Fruit fly (Drosophila melanogaster) whole organism, embryonic: Measurements from ENCODE around the gene CG42494.

Experiments
- CG1233 ChIP-seq: fragments of 200-800 bp; sonication (Bioruptor generic); optimal IDR thresholded peaks from 4 replicates; lab custom pipeline; 2018; ENCODE audit warnings: missing biosample characterization, mild to moderate bottlenecking, missing genetic modification characterization
- CG12744 ChIP-seq: fragments of 200-800 bp; sonication (Bioruptor generic); optimal IDR thresholded peaks from 2 replicates; lab custom pipeline; 2016; ENCODE audit warnings: missing biosample characterization, missing genetic modification characterization
- CG13775 ChIP-seq: fragments of 200-800 bp; sonication (Bioruptor generic); optimal IDR thresholded peaks from 3 replicates; lab custom pipeline; 2017; ENCODE audit warnings: missing biosample characterization, mild to moderate bottlenecking, missing genetic modification characterization
- CG1647 ChIP-seq: fragments of 200-800 bp; sonication (Bioruptor generic); optimal IDR thresholded peaks from 3 replicates; lab custom pipeline; 2016; ENCODE audit warnings: missing biosample characterization, missing genetic modification characterization
- CG17802 ChIP-seq: fragments of 200-800 bp; sonication (Bioruptor generic); optimal IDR thresholded peaks from 2 replicates; lab custom pipeline; 2018; ENCODE audit warnings: missing biosample characterization, mild to moderate bottlenecking, missing genetic modification characterization, moderate library complexity
- CG18011 ChIP-seq: fragments of 200-800 bp; sonication (Bioruptor generic); optimal IDR thresholded peaks from 2 replicates; lab custom pipeline; 2017; ENCODE audit warnings: missing biosample characterization, missing genetic modification characterization, mild to moderate bottlenecking, moderate library complexity, missing genotype
- CG18476 ChIP-seq: fragments of 200-800 bp; sonication (Bioruptor generic); optimal IDR thresholded peaks from 2 replicates; lab custom pipeline; 2016; ENCODE audit warnings: missing biosample characterization, mild to moderate bottlenecking, missing genetic modification characterization
- CG2129 ChIP-seq: fragments of 200-800 bp; sonication (Bioruptor generic); IDR thresholded peaks from 2 replicates; pipeline ENCODE4 v1.3.6; 2022; ENCODE audit warnings: missing biosample characterization, missing genetic modification characterization; ENCODE audit not compliant: partially characterized antibody
- CG31224 ChIP-seq: fragments of 200-800 bp; sonication (Bioruptor generic); IDR thresholded peaks from 2 replicates; pipeline ENCODE4 v1.3.6; 2022; ENCODE audit warnings: missing biosample characterization, missing genetic modification characterization
- CG34422 ChIP-seq: fragments of 200-800 bp; sonication (Bioruptor generic); IDR thresholded peaks from 3 replicates; pipeline ENCODE4 v1.3.6; 2022; ENCODE audit warnings: missing biosample characterization, missing genetic modification characterization
- CG4328 ChIP-seq: fragments of 200-800 bp; sonication (Bioruptor generic); optimal IDR thresholded peaks from 3 replicates; lab custom pipeline; 2017; ENCODE audit warnings: missing biosample characterization, missing genetic modification reagents, missing genetic modification characterization
- CG4617 ChIP-seq: fragments of 200-800 bp; sonication (Bioruptor generic); optimal IDR thresholded peaks from 3 replicates; lab custom pipeline; 2016; ENCODE audit warnings: missing biosample characterization, missing genetic modification characterization, borderline replicate concordance
- CG5245 ChIP-seq: fragments of 200-800 bp; sonication (Bioruptor generic); optimal IDR thresholded peaks from 3 replicates; lab custom pipeline; 2016; ENCODE audit warnings: missing biosample characterization, missing genetic modification characterization
- CG6654 ChIP-seq: fragments of 200-800 bp; sonication (Bioruptor generic); optimal IDR thresholded peaks from 2 replicates; lab custom pipeline; 2017; ENCODE audit warnings: missing biosample characterization, mild to moderate bottlenecking, missing genetic modification characterization
- CG7987 ChIP-seq: fragments of 200-800 bp; sonication (Bioruptor generic); optimal IDR thresholded peaks from 2 replicates; lab custom pipeline; 2018; ENCODE audit warnings: missing biosample characterization, mild to moderate bottlenecking, missing genetic modification characterization, moderate library complexity
- Camta ChIP-seq: fragments of 200-800 bp; sonication (Bioruptor generic); optimal IDR thresholded peaks from 2 replicates; lab custom pipeline; 2016; ENCODE audit warnings: missing biosample characterization, missing genetic modification characterization
- D ChIP-seq, 2 experiments: fragments of 200-800 bp in 1 of 2; fragments of >200 bp in 1 of 2; sonication (Bioruptor generic) in 1 of 2; optimal IDR thresholded peaks; 2 replicates in 1 of 2; 3 replicates in 1 of 2; lab custom pipeline; 2017; ENCODE audit warnings: mild to moderate bottlenecking in 1 of 2, missing biosample characterization in 1 of 2, missing genetic modification characterization in 1 of 2, missing genetic modification reagents in 1 of 2
- Dek ChIP-seq: fragments of 200-800 bp; sonication (Bioruptor generic); optimal IDR thresholded peaks from 3 replicates; lab custom pipeline; 2019; ENCODE audit warnings: missing biosample characterization, mild to moderate bottlenecking, missing genetic modification characterization, moderate library complexity
- Dip3 ChIP-seq: fragments of 200-800 bp; sonication (Bioruptor generic); optimal IDR thresholded peaks from 3 replicates; lab custom pipeline; 2016; ENCODE audit warnings: missing biosample characterization, missing genetic modification characterization
- Gug ChIP-seq: fragments of 200-800 bp; sonication (Bioruptor generic); IDR thresholded peaks from 4 replicates; pipeline ENCODE4 v1.3.6; 2022; ENCODE audit warnings: missing biosample characterization, missing genetic modification characterization
- HLH54F ChIP-seq: fragments of 200-800 bp; sonication (Bioruptor generic); optimal IDR thresholded peaks from 3 replicates; lab custom pipeline; 2016; ENCODE audit warnings: missing biosample characterization, missing genetic modification characterization
- Mes4 ChIP-seq: fragments of 200-800 bp; sonication (Bioruptor generic); optimal IDR thresholded peaks from 2 replicates; lab custom pipeline; 2016; ENCODE audit warnings: missing biosample characterization, missing genetic modification characterization
- Mrtf ChIP-seq: fragments of 200-800 bp; sonication (Bioruptor generic); IDR thresholded peaks from 3 replicates; pipeline ENCODE4 v1.3.6; 2022; ENCODE audit warnings: missing biosample characterization, missing genetic modification characterization
- Neu2 ChIP-seq: fragments of 200-800 bp; sonication (Bioruptor generic); optimal IDR thresholded peaks from 3 replicates; lab custom pipeline; 2016; ENCODE audit warnings: missing biosample characterization, missing genetic modification characterization, borderline replicate concordance
- Rfx ChIP-seq: fragments of 200-800 bp; sonication (Bioruptor generic); IDR thresholded peaks from 2 replicates; pipeline ENCODE4 v1.3.6; 2022; ENCODE audit warnings: missing biosample characterization, missing genetic modification characterization
- Six4 ChIP-seq: fragments of 200-800 bp; sonication (Bioruptor generic); optimal IDR thresholded peaks from 2 replicates; lab custom pipeline; 2016; ENCODE audit warnings: missing biosample characterization, missing genetic modification characterization
- ab ChIP-seq: fragments of 200-800 bp; sonication (Bioruptor generic); optimal IDR thresholded peaks from 2 replicates; lab custom pipeline; 2016; ENCODE audit warnings: missing biosample characterization, missing genetic modification characterization
- ash1 ChIP-seq: fragments of 200-800 bp; sonication (Bioruptor generic); optimal IDR thresholded peaks from 2 replicates; lab custom pipeline; 2018; ENCODE audit warnings: missing biosample characterization, mild to moderate bottlenecking, missing genetic modification characterization
- cad ChIP-seq: fragments of >200 bp; optimal IDR thresholded peaks from 2 replicates; lab custom pipeline; 2017; ENCODE audit warnings: missing biosample characterization, missing genetic modification characterization
- dati ChIP-seq: fragments of 200-800 bp; sonication (Bioruptor generic); IDR thresholded peaks from 2 replicates; pipeline ENCODE4 v1.3.6; 2022; ENCODE audit warnings: missing biosample characterization, missing genetic modification characterization
- disco-r ChIP-seq: fragments of 200-800 bp; sonication (Bioruptor generic); optimal IDR thresholded peaks from 2 replicates; lab custom pipeline; 2016; ENCODE audit warnings: missing biosample characterization, missing genetic modification characterization
- dm ChIP-seq: fragments of 200-800 bp; sonication (Bioruptor generic); optimal IDR thresholded peaks from 3 replicates; lab custom pipeline; 2016; ENCODE audit warnings: missing biosample characterization, missing genetic modification characterization
- fd102C ChIP-seq: fragments of 200-800 bp; sonication (Bioruptor generic); optimal IDR thresholded peaks from 2 replicates; lab custom pipeline; 2018; ENCODE audit warnings: missing biosample characterization, mild to moderate bottlenecking, missing genetic modification characterization, moderate library complexity
- fru ChIP-seq: fragments of >200 bp; optimal IDR thresholded peaks from 2 replicates; lab custom pipeline; 2017
- hb ChIP-seq: fragments of 200-800 bp; sonication (Bioruptor generic); IDR thresholded peaks from 3 replicates; pipeline ENCODE4 v1.3.6; 2022; ENCODE audit warnings: missing biosample characterization, missing genetic modification characterization; ENCODE audit not compliant: partially characterized antibody
- hbn ChIP-seq: fragments of 200-800 bp; sonication (Bioruptor generic); IDR thresholded peaks from 2 replicates; pipeline ENCODE4 v1.3.6; 2022; ENCODE audit warnings: missing biosample characterization, missing genetic modification characterization; ENCODE audit not compliant: partially characterized antibody
- hth ChIP-seq: fragments of >200 bp; optimal IDR thresholded peaks from 2 replicates; lab custom pipeline; 2017; ENCODE audit warnings: inconsistent platforms
- klu ChIP-seq: fragments of 200-800 bp; sonication (Bioruptor generic); IDR thresholded peaks from 2 replicates; pipeline ENCODE4 v1.3.6; 2022; ENCODE audit warnings: missing biosample characterization, missing genetic modification characterization
- nerfin-1 ChIP-seq: fragments of 200-800 bp; sonication (Bioruptor generic); optimal IDR thresholded peaks from 3 replicates; lab custom pipeline; 2019; ENCODE audit warnings: missing biosample characterization, mild to moderate bottlenecking, missing genetic modification characterization, moderate library complexity
- nmo ChIP-seq: fragments of 200-800 bp; sonication (Bioruptor generic); optimal IDR thresholded peaks from 2 replicates; lab custom pipeline; 2018; ENCODE audit warnings: missing biosample characterization, mild to moderate bottlenecking, missing genetic modification characterization, moderate library complexity
- pita ChIP-seq: fragments of 200-800 bp; sonication (Bioruptor generic); optimal IDR thresholded peaks from 2 replicates; lab custom pipeline; 2017; ENCODE audit warnings: missing biosample characterization, mild to moderate bottlenecking, missing genetic modification characterization
- prd ChIP-seq, 3 experiments: fragments of >200 bp in 2 of 3; fragments of 200-800 bp in 1 of 3; sonication (Bioruptor generic) in 1 of 3; optimal IDR thresholded peaks in 2 of 3; IDR thresholded peaks in 1 of 3; 2 replicates in 2 of 3; 3 replicates in 1 of 3; pipeline versions ENCODE4 v1.3.6 to Lab custom; 2017 to 2022; ENCODE audit warnings: missing biosample characterization in 1 of 3, missing genetic modification characterization in 1 of 3
- sc ChIP-seq, 3 experiments: fragments of >200 bp in 2 of 3; fragments of 200-800 bp in 1 of 3; sonication (Bioruptor generic) in 1 of 3; optimal IDR thresholded peaks; 2 replicates in 2 of 3; 3 replicates in 1 of 3; lab custom pipeline; 2017; ENCODE audit warnings: mild to moderate bottlenecking in 1 of 3, missing biosample characterization in 1 of 3, missing genetic modification characterization in 1 of 3, missing genetic modification reagents in 1 of 3
- slp2 ChIP-seq: fragments of 200-800 bp; sonication (Bioruptor generic); optimal IDR thresholded peaks from 2 replicates; lab custom pipeline; 2016; ENCODE audit warnings: missing biosample characterization, missing genetic modification characterization
- tna ChIP-seq: fragments of 200-800 bp; sonication (Bioruptor generic); IDR thresholded peaks from 2 replicates; pipeline ENCODE4 v1.3.6; 2022; ENCODE audit warnings: missing biosample characterization, missing genetic modification characterization; ENCODE audit not compliant: partially characterized antibody
- toy ChIP-seq: fragments of 200-800 bp; sonication (Bioruptor generic); IDR thresholded peaks from 2 replicates; pipeline ENCODE4 v1.3.6; 2022; ENCODE audit warnings: missing biosample characterization, missing genetic modification characterization
- unc-4 ChIP-seq: fragments of 200-800 bp; sonication (Bioruptor generic); IDR thresholded peaks from 2 replicates; pipeline ENCODE4 v1.3.6; 2022; ENCODE audit warnings: missing biosample characterization, missing genetic modification characterization; ENCODE audit not compliant: partially characterized antibody
- vnd ChIP-seq: fragments of 200-800 bp; sonication (Bioruptor generic); IDR thresholded peaks from 3 replicates; pipeline ENCODE4 v1.3.6; 2022; ENCODE audit warnings: missing biosample characterization, missing genetic modification characterization; ENCODE audit not compliant: partially characterized antibody

The CG42494 gene

dm6 chr3L:3178530-3179096 lies 5.6 kb upstream of the CG42494 start, which contains the start of the genes MnM and Girdin (continued):
- TF ChIP-seq sc (optimal IDR thresholded peaks at IDR 0.05; lab: Kevin White, UChicago): no peak
- no peak for TF ChIP-seq sc (GFP tag; optimal IDR thresholded peaks at IDR 0.05; lab: Kevin White, UChicago)
- TF ChIP-seq dati (GFP tag; lab: Robert Waterston, UW): no peak
- peak; percentile 41 for TF ChIP-seq CG2129 (GFP tag; lab: Robert Waterston, UW)
- TF ChIP-seq Rfx (GFP tag; lab: Robert Waterston, UW): peak; percentile 75
- TF ChIP-seq dm (GFP tag; lab: Kevin White, UChicago): peak; percentile 77
- peak; percentile 75 for TF ChIP-seq hbn
- TF ChIP-seq CG31224 (GFP tag; lab: Robert Waterston, UW): no peak
- TF ChIP-seq CG17802 (tag; lab: Kevin White, UChicago): no peak
- no peak for TF ChIP-seq CG1233 (GFP tag; lab: Kevin White, UChicago)
- TF ChIP-seq HLH54F (GFP tag; lab: Kevin White, UChicago): peak; percentile 87
- TF ChIP-seq CG34422: no peak
- no peak for TF ChIP-seq CG18476
- TF ChIP-seq CG4617 (GFP tag; lab: Kevin White, UChicago): peak; percentile 84
- TF ChIP-seq CG5245 (GFP tag; lab: Kevin White, UChicago): peak; percentile 55
- peak; percentile 76; the same call in 2 of the 3 replicates for TF ChIP-seq hb
- peak; percentile 45 for TF ChIP-seq ab (GFP tag; lab: Kevin White, UChicago)
- peak; percentile 87 for TF ChIP-seq nmo (GFP tag; lab: Kevin White, UChicago)
- TF ChIP-seq nerfin-1 (tag; lab: Kevin White, UChicago): peak; percentile 6
- peak; percentile 65 for TF ChIP-seq CG18011
- no peak for TF ChIP-seq ash1
- peak; percentile 91 for TF ChIP-seq D (optimal IDR thresholded peaks at IDR 0.05; lab: Kevin White, UChicago)
- no peak for TF ChIP-seq D (GFP tag; optimal IDR thresholded peaks at IDR 0.05; lab: Kevin White, UChicago)
- peak; percentile 86 for TF ChIP-seq vnd (GFP tag; lab: Robert Waterston, UW)
- no peak for TF ChIP-seq hth (lab: Kevin White, UChicago)
- TF ChIP-seq CG4328: no peak
- TF ChIP-seq Neu2: peak; percentile 50
- TF ChIP-seq Mrtf: no peak
- peak; percentile 51 for TF ChIP-seq slp2
- TF ChIP-seq Dip3 (GFP tag; lab: Kevin White, UChicago): peak; percentile 73
- TF ChIP-seq fd102C (GFP tag; lab: Kevin White, UChicago): no peak
- peak; percentile 25 for TF ChIP-seq CG12744 (GFP tag; lab: Kevin White, UChicago)
- TF ChIP-seq pita: no peak
- TF ChIP-seq Six4 (GFP tag; lab: Kevin White, UChicago): peak; percentile 19
- TF ChIP-seq cad (GFP tag; lab: Kevin White, UChicago): no peak
- no peak for TF ChIP-seq fru (lab: Kevin White, UChicago)
- peak; percentile 50 for TF ChIP-seq Mes4 (GFP tag; lab: Kevin White, UChicago)
- TF ChIP-seq prd (optimal IDR thresholded peaks at IDR 0.05; lab: Kevin White, UChicago): no peak
- TF ChIP-seq prd (GFP tag; IDR thresholded peaks at IDR 0.05; lab: Robert Waterston, UW): peak; percentile 53; the same call in 1 of the 3 replicates
- TF ChIP-seq Gug (GFP tag; lab: Robert Waterston, UW): peak; percentile 56; the same call in 2 of the 4 replicates
- TF ChIP-seq Dek (tag; lab: Kevin White, UChicago): peak; percentile 29
- TF ChIP-seq toy (GFP tag; lab: Robert Waterston, UW): no peak
- TF ChIP-seq CG6654 (GFP tag; lab: Kevin White, UChicago): no peak
- TF ChIP-seq CG7987 (GFP tag; lab: Kevin White, UChicago): no peak
- TF ChIP-seq CG1647: peak; percentile 23
- TF ChIP-seq CG13775 (GFP tag; lab: Kevin White, UChicago): peak; percentile 71
- 0 out of 2 replicates have a peak, but pooled peaks have one; percentile 13 for TF ChIP-seq klu (GFP tag; lab: Robert Waterston, UW)
- TF ChIP-seq disco-r (GFP tag; lab: Kevin White, UChicago): peak; percentile 44
- TF ChIP-seq tna (GFP tag; lab: Robert Waterston, UW): peak; percentile 43; the same call in 1 of the 2 replicates
- peak; percentile 39 for TF ChIP-seq Camta
- peak; percentile 87 for TF ChIP-seq unc-4 (GFP tag; lab: Robert Waterston, UW)
